Fruit fly (Drosophila melanogaster): Measurements from ENCODE around the gene HUWE1.

HUWE1 gene

DNA sequence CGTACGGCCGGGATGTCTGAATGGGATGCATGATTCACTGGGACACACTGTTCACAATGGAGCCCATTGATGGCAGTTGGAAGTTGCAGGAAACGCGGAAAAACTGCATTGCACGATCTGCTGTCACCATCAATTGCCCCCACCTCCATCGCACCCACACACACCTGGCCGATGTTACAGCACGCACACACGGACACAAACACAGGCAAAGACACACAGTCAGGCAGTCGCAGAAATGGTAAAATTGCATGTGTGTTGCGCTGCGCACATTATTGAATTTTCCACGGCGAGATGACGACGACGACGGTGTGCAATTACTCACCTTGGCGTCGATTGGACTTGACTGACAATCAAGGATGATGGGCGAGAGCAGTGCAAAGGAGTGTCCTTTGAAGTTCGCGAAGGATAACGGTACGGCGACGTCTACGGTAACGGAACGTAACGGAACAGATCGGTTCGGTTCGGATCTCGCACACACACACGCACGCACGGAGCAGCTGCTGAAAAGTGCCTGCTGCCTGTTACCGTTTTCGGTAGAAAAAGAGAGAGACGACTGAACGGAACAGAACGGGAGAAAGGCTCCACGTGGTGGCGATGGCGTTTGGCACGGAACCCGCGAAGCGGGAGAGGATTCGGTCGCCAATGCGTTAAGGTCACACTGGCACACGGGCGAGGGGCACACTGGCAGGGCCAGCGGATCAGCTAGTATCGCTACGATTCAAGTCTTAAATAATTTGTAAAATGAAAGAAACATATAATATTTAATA, 2.3 kb upstream of the HUWE1 start, which contains the start of the genes CG9281 and CG15601:
TSS of gene CG9281 (minus strand) at position 556 of the 767 bp plus-strand sequence.
TSS of gene CG15601 (plus strand) at position 664 of the 767 bp plus-strand sequence.
- TF ChIP-seq Ets98B (GFP tag; IDR thresholded peaks at IDR 0.05): no peak
- peak; percentile 27; the same call in 1 of the 3 replicates for TF ChIP-seq CG4496 (GFP tag; IDR thresholded peaks at IDR 0.05)
- TF ChIP-seq Pif1B (GFP tag; optimal IDR thresholded peaks at IDR 0.05): no peak
- TF ChIP-seq Snoo (tag; optimal IDR thresholded peaks at IDR 0.05): peak; percentile 21

DNA sequence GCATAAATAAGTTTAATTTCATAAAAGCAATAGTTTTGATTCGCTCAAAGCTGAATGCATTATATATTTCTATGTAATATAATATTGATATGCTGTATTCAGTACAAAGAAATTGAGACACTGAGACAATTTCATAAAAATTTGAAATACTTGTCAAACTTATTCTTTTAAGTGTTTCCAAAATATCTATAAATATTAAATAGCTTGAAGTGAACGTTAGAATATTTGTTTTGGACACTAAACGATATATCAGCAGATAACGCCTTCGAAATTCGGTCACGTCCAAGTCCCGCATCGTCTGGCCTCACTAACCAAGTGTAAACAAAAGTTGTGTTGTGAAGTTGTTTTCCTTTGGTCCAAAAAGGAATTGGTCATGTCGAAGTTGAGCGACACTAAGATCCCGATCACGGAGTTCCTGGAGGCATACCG, 1.7 kb upstream of the HUWE1 start:
- no peak for TF ChIP-seq Pif1A (GFP tag; optimal IDR thresholded peaks at IDR 0.05)
- TF ChIP-seq gl (tag; optimal IDR thresholded peaks at IDR 0.05): no peak
- no peak for TF ChIP-seq CG14655 (GFP tag; optimal IDR thresholded peaks at IDR 0.05)

DNA sequence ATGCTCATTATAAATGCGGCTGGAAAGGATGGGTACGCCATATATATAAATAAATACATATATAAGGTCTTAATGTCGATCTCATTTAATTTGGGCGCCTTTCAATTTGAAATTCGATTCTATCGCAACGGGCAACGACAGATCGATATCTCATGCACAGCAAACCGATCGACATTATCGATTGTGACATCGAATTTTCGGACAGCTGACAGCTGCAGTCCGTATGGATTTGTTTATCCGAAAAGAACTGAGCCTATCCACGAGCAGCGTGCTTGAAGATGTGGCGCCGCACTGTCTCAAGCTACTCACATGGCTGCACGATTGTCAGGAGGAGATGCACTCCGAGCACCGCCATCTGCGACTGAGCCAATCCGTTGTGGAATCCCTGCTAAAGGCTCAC, 19.5 kb downstream of the HUWE1 start, which contains the start of gene CG8191:
TSS of gene CG8191 (plus strand) at position 211 of the 400 bp plus-strand sequence.
- no peak for TF ChIP-seq CG8159 (tag; optimal IDR thresholded peaks at IDR 0.05)
- no peak for TF ChIP-seq D1 (tag; optimal IDR thresholded peaks at IDR 0.05)
- no peak for TF ChIP-seq CG32121 (GFP tag; IDR thresholded peaks at IDR 0.05)
- TF ChIP-seq CG14655 (GFP tag; optimal IDR thresholded peaks at IDR 0.05): no peak
- no peak for TF ChIP-seq CG4496 (GFP tag; IDR thresholded peaks at IDR 0.05)
- no peak for TF ChIP-seq CG15710 (tag; optimal IDR thresholded peaks at IDR 0.05)
- no peak for TF ChIP-seq Snoo (tag; optimal IDR thresholded peaks at IDR 0.05)
- no peak for TF ChIP-seq Pif1A (GFP tag; optimal IDR thresholded peaks at IDR 0.05)

DNA sequence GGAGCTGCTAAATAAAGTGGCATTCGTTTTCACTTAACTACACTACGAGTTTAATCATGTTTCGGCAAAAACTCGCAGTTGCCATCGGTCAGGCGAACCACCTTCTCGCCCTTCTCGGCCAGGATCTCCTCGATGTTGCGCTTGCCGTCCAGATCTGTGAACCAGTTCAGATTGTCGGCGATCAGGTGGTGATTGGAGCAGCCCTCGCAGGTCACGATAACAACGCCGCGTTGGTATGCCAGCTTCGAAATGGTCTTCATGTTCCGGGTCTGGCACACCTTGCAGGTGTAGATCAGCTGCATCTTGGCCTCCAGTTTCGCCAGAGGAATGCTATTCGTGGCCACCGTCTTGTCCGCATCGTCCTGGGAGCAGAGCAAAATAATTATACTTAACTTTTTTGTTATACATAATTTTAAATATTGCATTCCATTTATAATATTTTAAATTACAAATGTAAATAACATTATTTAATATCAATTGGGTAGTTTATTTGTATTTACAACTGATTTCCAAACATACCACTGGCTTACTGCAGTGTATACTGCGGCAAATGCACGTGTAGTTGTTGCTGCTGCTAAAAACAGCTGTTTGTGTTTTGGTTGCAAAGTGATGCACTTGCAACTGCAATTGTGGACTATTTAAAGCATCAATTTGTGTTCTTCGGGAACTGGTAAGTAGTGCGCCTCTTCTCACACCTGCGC, 20.9 kb downstream of the HUWE1 start:
- TF ChIP-seq CG8301 (tag; optimal IDR thresholded peaks at IDR 0.05) (no peak), Ets98B (GFP tag; IDR thresholded peaks at IDR 0.05) (peak; percentile 9; the same call in 1 of the 2 replicates), CG15710 (tag; optimal IDR thresholded peaks at IDR 0.05) (no peak), CG8159 (tag; optimal IDR thresholded peaks at IDR 0.05) (no peak), CG4496 (GFP tag; IDR thresholded peaks at IDR 0.05) (peak; percentile 48; the same call in 2 of the 3 replicates), Pif1B (GFP tag; optimal IDR thresholded peaks at IDR 0.05) (no peak), CG32121 (GFP tag; IDR thresholded peaks at IDR 0.05) (peak; percentile 21; the same call in 1 of the 2 replicates), fd96Ca (GFP tag; IDR thresholded peaks at IDR 0.05) (no peak), CG12605 (GFP tag; IDR thresholded peaks at IDR 0.05) (peak; percentile 52), CG14655 (GFP tag; optimal IDR thresholded peaks at IDR 0.05) (no peak), CG10348 (GFP tag; IDR thresholded peaks at IDR 0.05) (no peak), rn (GFP tag; IDR thresholded peaks at IDR 0.05) (peak; percentile 25; the same call in 1 of the 2 replicates)

DNA sequence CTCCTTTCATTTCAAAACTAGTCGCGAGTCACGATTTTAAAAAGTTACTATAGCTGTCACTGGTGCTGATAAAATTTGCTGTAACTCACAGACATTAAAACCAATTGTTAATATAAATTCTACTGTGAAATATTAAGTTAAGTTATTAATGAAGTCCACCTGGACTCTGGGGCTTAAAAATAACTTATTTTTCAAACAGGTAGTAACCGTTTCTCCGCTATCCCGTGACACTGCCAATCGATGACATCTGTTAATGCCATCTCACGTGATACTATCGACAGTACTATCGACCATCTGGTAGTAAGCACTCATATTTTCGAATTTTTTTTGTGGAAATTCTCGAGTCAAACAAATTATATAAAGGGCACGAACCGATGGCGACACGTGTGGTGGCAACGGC, 21.6 kb downstream of the HUWE1 start, which contains the start of the genes CG12379 and MagR:
TSS of gene CG12379 (minus strand) at position 2 of the 400 bp plus-strand sequence.
TSS of gene MagR (plus strand) at position 276 of the 400 bp plus-strand sequence.
- TF ChIP-seq Pif1A (GFP tag; optimal IDR thresholded peaks at IDR 0.05): no peak
- peak; percentile 21 for TF ChIP-seq CG8301 (tag; optimal IDR thresholded peaks at IDR 0.05)
- no peak for TF ChIP-seq EcR (GFP tag; optimal IDR thresholded peaks at IDR 0.05)
- no peak for TF ChIP-seq CG13204 (GFP tag; optimal IDR thresholded peaks at IDR 0.05)
- no peak for TF ChIP-seq CG32121 (GFP tag; IDR thresholded peaks at IDR 0.05)
- TF ChIP-seq gl (tag; optimal IDR thresholded peaks at IDR 0.05): no peak
- no peak for TF ChIP-seq Pif1B (GFP tag; optimal IDR thresholded peaks at IDR 0.05)
- TF ChIP-seq Ets98B (GFP tag; IDR thresholded peaks at IDR 0.05): no peak
- TF ChIP-seq CG9948 (tag; optimal IDR thresholded peaks at IDR 0.05): peak; percentile 28
- TF ChIP-seq rn (GFP tag; IDR thresholded peaks at IDR 0.05): no peak
- TF ChIP-seq D1 (tag; optimal IDR thresholded peaks at IDR 0.05): no peak
- no peak for TF ChIP-seq CG34367 (tag; optimal IDR thresholded peaks at IDR 0.05)
- TF ChIP-seq CG8159 (tag; optimal IDR thresholded peaks at IDR 0.05): peak; percentile 40
- TF ChIP-seq CG15710 (tag; optimal IDR thresholded peaks at IDR 0.05): peak; percentile 54
- TF ChIP-seq CG10348 (GFP tag; IDR thresholded peaks at IDR 0.05): no peak
- peak; percentile 6; the same call in 1 of the 3 replicates for TF ChIP-seq CG4496 (GFP tag; IDR thresholded peaks at IDR 0.05)
- no peak for TF ChIP-seq CG12605 (GFP tag; IDR thresholded peaks at IDR 0.05)
- TF ChIP-seq CG14655 (GFP tag; optimal IDR thresholded peaks at IDR 0.05): no peak
- peak; percentile 0 for TF ChIP-seq CG17806 (tag; optimal IDR thresholded peaks at IDR 0.05)
- TF ChIP-seq Snoo (tag; optimal IDR thresholded peaks at IDR 0.05): peak; percentile 0
- TF ChIP-seq fd96Ca (GFP tag; IDR thresholded peaks at IDR 0.05): no peak

DNA sequence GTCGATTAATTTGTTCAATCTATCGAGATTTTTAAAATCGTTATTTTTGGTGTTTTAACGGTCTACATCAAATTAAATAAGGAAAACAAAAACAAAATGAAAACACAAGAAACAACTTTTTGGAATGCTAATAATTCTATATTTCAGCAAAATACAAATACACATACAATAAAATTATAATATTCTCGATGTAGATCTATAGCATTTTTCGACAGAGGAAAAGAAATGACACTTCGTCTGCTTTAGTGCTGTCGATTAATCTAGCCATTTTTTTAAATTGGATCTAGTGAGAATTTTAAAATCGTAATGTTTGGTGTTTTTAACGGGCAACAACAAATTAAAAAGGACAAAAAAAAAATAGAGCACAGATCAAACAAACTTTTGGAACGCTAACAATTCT, 24.7 kb downstream of the HUWE1 start, which contains the start of gene Arp6:
TSS of gene Arp6 (minus strand) at position 11 of the 400 bp plus-strand sequence.
- TF ChIP-seq CG14655 (GFP tag; optimal IDR thresholded peaks at IDR 0.05): no peak
- TF ChIP-seq Pif1A (GFP tag; optimal IDR thresholded peaks at IDR 0.05): no peak
- no peak for TF ChIP-seq CG12605 (GFP tag; IDR thresholded peaks at IDR 0.05)

Measured in whole organism, pupa.